Worm (Caenorhabditis elegans) whole organism, L3 larva: ENCODE results near the gene nhr-16.
A peak's percentile ranks its signal among the peaks of the same experiment; 100 is the strongest.

Experiments used
- R02D3.7 ChIP-seq: fragments of 150-350 bp; optimal IDR thresholded peaks from 2 replicates; lab custom pipeline; 2014; ENCODE audit warnings: missing biosample characterization, missing genetic modification characterization
- ZK546.5 ChIP-seq: sonication (generic microtip); optimal IDR thresholded peaks from 2 replicates; lab custom pipeline; 2017; ENCODE audit warnings: missing biosample characterization, missing genetic modification characterization
- aly-2 ChIP-seq: fragments of 150-350 bp; optimal IDR thresholded peaks from 2 replicates; lab custom pipeline; 2014; ENCODE audit warnings: missing biosample characterization, missing genetic modification characterization
- ceh-16 ChIP-seq: sonication (generic microtip); optimal IDR thresholded peaks from 2 replicates; lab custom pipeline; 2017; ENCODE audit warnings: missing biosample characterization, missing genetic modification characterization
- ceh-28 ChIP-seq: fragments of 150-350 bp; optimal IDR thresholded peaks from 2 replicates; lab custom pipeline; 2014; ENCODE audit warnings: missing biosample characterization, missing genetic modification reagents, missing genetic modification characterization
- ceh-82 ChIP-seq: fragments of 150-350 bp; optimal IDR thresholded peaks from 2 replicates; lab custom pipeline; 2014; ENCODE audit warnings: missing biosample characterization, missing genetic modification characterization
- ceh-9 ChIP-seq: sonication (generic microtip); optimal IDR thresholded peaks from 2 replicates; lab custom pipeline; 2018; ENCODE audit warnings: missing biosample characterization, missing genetic modification characterization
- egl-27 ChIP-seq: sonication (generic microtip); optimal IDR thresholded peaks from 4 replicates; lab custom pipeline; 2017; ENCODE audit warnings: missing biosample characterization, missing genetic modification reagents, missing genetic modification characterization
- elt-1 ChIP-seq: fragments of 150-350 bp; optimal IDR thresholded peaks from 2 replicates; lab custom pipeline; 2014; ENCODE audit warnings: missing biosample characterization, missing genetic modification characterization
- eor-1 ChIP-seq, 2 experiments: fragments of 150-350 bp; optimal IDR thresholded peaks; 2 replicates each; lab custom pipeline; 2014 to 2018; ENCODE audit warnings: missing biosample characterization in 2 of 2, missing genetic modification characterization in 2 of 2
- fkh-10 ChIP-seq: sonication (generic microtip); optimal IDR thresholded peaks from 2 replicates; lab custom pipeline; 2017; ENCODE audit warnings: missing biosample characterization, missing genetic modification reagents, missing genetic modification characterization
- fkh-2 ChIP-seq: fragments of 150-350 bp; optimal IDR thresholded peaks from 2 replicates; lab custom pipeline; 2014; ENCODE audit warnings: missing biosample characterization, missing genetic modification reagents, missing genetic modification characterization
- hmg-11 ChIP-seq: sonication (generic microtip); optimal IDR thresholded peaks from 2 replicates; lab custom pipeline; 2016; ENCODE audit warnings: missing genetic modification characterization, missing compliant biosample characterization
- jun-1 ChIP-seq: fragments of 150-350 bp; optimal IDR thresholded peaks from 2 replicates; lab custom pipeline; 2014; ENCODE audit warnings: missing biosample characterization, missing genetic modification reagents, missing genetic modification characterization
- lin-15B ChIP-seq: fragments of 150-350 bp; optimal IDR thresholded peaks from 2 replicates; lab custom pipeline; 2014; ENCODE audit warnings: missing biosample characterization, missing genetic modification characterization
- lin-39 ChIP-seq: fragments of 150-350 bp; optimal IDR thresholded peaks from 2 replicates; lab custom pipeline; 2018; ENCODE audit warnings: missing biosample characterization, missing genetic modification reagents, missing genetic modification characterization
- lsy-12 ChIP-seq: sonication (generic microtip); optimal IDR thresholded peaks from 2 replicates; lab custom pipeline; 2016; ENCODE audit warnings: mild to moderate bottlenecking, missing genetic modification characterization, missing compliant biosample characterization
- mml-1 ChIP-seq: fragments of 150-350 bp; sonication (generic microtip); optimal IDR thresholded peaks from 3 replicates; lab custom pipeline; 2014; ENCODE audit warnings: missing biosample characterization, missing genetic modification characterization
- nfya-1 ChIP-seq: sonication (generic microtip); optimal IDR thresholded peaks from 2 replicates; lab custom pipeline; 2017; ENCODE audit warnings: missing genetic modification characterization, mild to moderate bottlenecking, missing compliant biosample characterization, antibody characterized with exemption, moderate library complexity; ENCODE audit not compliant: insufficient read depth
- nhr-11 ChIP-seq: fragments of 150-350 bp; optimal IDR thresholded peaks from 2 replicates; lab custom pipeline; 2014; ENCODE audit warnings: missing biosample characterization, missing genetic modification characterization
- nhr-12 ChIP-seq: fragments of 150-350 bp; optimal IDR thresholded peaks from 2 replicates; lab custom pipeline; 2014; ENCODE audit warnings: missing biosample characterization, missing genetic modification characterization
- nhr-23 ChIP-seq: fragments of 150-350 bp; optimal IDR thresholded peaks from 2 replicates; lab custom pipeline; 2014; ENCODE audit warnings: missing biosample characterization, missing genetic modification reagents, missing genetic modification characterization
- nhr-237 ChIP-seq: fragments of 150-350 bp; optimal IDR thresholded peaks from 2 replicates; lab custom pipeline; 2014; ENCODE audit warnings: missing biosample characterization, missing genetic modification characterization
- nhr-25 ChIP-seq: sonication (generic microtip); optimal IDR thresholded peaks from 2 replicates; lab custom pipeline; 2017; ENCODE audit warnings: missing biosample characterization, missing genetic modification characterization
- nhr-28 ChIP-seq: fragments of 150-350 bp; optimal IDR thresholded peaks from 2 replicates; lab custom pipeline; 2014; ENCODE audit warnings: missing biosample characterization, missing genetic modification characterization
- nhr-67 ChIP-seq: fragments of 150-350 bp; optimal IDR thresholded peaks from 2 replicates; lab custom pipeline; 2014; ENCODE audit warnings: missing biosample characterization, missing genetic modification characterization
- nhr-76 ChIP-seq: fragments of 150-350 bp; sonication (generic microtip); optimal IDR thresholded peaks from 5 replicates; lab custom pipeline; 2014; ENCODE audit warnings: missing biosample characterization, missing genetic modification characterization
- pha-4 ChIP-seq: fragments of 150-350 bp; optimal IDR thresholded peaks from 2 replicates; lab custom pipeline; 2014; ENCODE audit warnings: missing biosample characterization, missing genetic modification reagents, missing genetic modification characterization
- pqm-1 ChIP-seq: fragments of 150-350 bp; optimal IDR thresholded peaks from 2 replicates; lab custom pipeline; 2017; ENCODE audit warnings: missing biosample characterization, missing genetic modification characterization, inconsistent platforms
- sea-2 ChIP-seq: fragments of 150-350 bp; sonication (generic microtip); optimal IDR thresholded peaks from 4 replicates; lab custom pipeline; 2014; ENCODE audit warnings: missing biosample characterization, missing genetic modification reagents, missing genetic modification characterization
- unc-39 ChIP-seq: sonication (generic microtip); optimal IDR thresholded peaks from 4 replicates; lab custom pipeline; 2017; ENCODE audit warnings: missing biosample characterization, missing genetic modification characterization
- unc-62 ChIP-seq: fragments of 150-350 bp; sonication (generic microtip); optimal IDR thresholded peaks from 4 replicates; lab custom pipeline; 2014; ENCODE audit warnings: missing biosample characterization, missing genetic modification reagents, missing genetic modification characterization
- ztf-11 ChIP-seq: fragments of 150-350 bp; optimal IDR thresholded peaks from 2 replicates; lab custom pipeline; 2014; ENCODE audit warnings: missing biosample characterization, missing genetic modification characterization
- ztf-4 ChIP-seq: fragments of 150-350 bp; optimal IDR thresholded peaks from 2 replicates; lab custom pipeline; 2014; ENCODE audit warnings: missing biosample characterization, missing genetic modification characterization

nhr-16 gene

DNA sequence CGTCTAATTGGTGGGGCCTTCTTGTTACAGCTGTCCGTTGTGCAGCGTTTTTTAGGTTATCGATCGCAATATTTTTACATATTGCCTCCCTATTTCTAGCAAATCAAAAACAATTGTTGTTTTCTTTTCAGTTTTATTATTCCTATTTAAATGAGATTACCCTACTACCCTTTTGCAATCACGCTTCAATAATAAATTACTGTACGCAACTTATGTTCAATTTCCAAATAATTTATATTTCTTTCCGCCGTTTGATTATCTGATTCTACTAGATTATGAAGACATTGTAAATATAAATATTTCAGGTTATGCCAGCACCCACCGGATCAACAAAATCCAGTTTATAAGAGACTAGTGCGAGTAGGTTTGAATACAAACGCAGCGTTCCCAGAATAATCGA, 33.2 kb upstream of the nhr-16 start, which contains the start of gene ZK430.5:
ZK430.5 (plus strand) TSS at position 301 of the 400 bp plus-strand sequence.
- TF ChIP-seq pqm-1 (no peak), unc-39 (tag; lab: Kevin White, UChicago) (no peak), nhr-25 (no peak), lsy-12 (tag; lab: Kevin White, UChicago) (no peak)

DNA sequence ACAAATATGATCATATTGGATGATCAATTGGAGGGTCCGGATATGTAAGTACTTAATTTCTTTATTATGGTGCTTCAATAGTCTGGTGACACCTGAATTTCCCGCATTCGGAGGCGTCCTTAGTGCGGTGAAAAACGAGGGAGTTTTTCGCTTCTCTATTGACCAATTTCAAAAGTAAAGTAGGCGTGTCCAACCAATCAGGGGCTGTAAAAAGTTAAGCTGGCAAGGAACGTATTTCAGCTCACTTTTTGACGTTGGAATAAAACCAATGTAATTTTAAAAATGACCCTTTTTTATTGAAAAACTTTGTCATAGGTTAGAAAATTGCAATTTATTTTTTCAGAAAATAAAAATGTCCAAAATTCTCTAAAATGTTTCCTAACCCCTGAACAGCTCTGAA, 29.0 kb upstream of the nhr-16 start:
- TF ChIP-seq nhr-76 (tag; lab: Kevin White, UChicago) (no peak), nfya-1 (tag; lab: Kevin White, UChicago) (peak; percentile 90)

DNA sequence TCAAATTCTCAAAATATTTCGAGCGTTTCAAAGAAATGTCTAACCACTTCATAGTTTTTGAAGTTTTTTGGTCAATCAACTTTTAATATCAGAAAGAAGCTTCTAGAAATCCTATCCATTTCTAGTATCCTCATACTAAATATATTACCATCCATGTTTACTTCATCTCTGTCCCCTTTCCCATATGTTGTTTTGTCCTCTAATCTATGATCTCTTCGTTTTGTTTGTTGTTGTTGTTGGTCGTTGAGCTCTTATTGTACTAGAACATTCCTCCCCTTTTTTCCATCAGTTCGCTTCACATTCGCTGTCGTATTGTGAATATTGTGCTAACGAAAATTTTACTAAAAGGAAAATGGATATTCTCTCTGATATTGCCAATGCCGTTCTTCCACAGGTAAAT, 21.3 kb upstream of the nhr-16 start, which contains the start of gene sod-5:
sod-5 (plus strand) TSS at position 301 of the 400 bp plus-strand sequence.
- TF ChIP-seq nhr-23 (no peak), nfya-1 (tag; lab: Kevin White, UChicago) (no peak), ceh-82 (no peak), unc-39 (tag; lab: Kevin White, UChicago) (no peak), R02D3.7 (tag; lab: Kevin White, UChicago) (no peak), jun-1 (no peak), fkh-10 (GFP tag; lab: Kevin White, UChicago) (no peak), lin-39 (tag; lab: Kevin White, UChicago) (no peak), hmg-11 (tag; lab: Kevin White, UChicago) (no peak), ZK546.5 (tag; lab: Kevin White, UChicago) (no peak), ceh-9 (tag; lab: Kevin White, UChicago) (no peak), ztf-11 (tag; lab: Kevin White, UChicago) (no peak), unc-62 (no peak), pqm-1 (no peak), ceh-16 (tag; lab: Kevin White, UChicago) (no peak), sea-2 (no peak), nhr-237 (tag; lab: Kevin White, UChicago) (no peak)
- TF ChIP-seq, all 47 proteins: peak for 0

DNA sequence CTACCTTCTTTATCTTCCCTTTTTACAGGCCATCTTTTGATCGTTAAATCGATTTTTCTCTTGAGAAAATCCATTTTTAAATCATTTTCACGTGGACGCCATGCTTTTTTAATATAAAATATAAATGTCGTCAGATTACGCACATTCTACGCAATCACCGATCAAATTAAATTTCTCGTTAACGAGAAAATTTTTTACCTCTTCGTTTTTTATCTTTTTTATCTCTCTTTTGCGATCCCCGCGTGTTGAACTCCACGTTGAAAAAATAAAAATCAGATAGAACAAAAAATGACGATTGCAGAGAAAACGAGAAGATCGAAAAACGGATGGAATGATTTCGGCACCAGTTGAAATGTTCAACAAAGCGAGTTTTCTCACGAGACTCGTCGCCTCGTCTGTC, 18.6 kb upstream of the nhr-16 start, which contains the start of gene bpnt-1:
bpnt-1 (plus strand) TSS at position 301 of the 400 bp plus-strand sequence.
- TF ChIP-seq ceh-28 (peak; percentile 14), nhr-67 (tag; lab: Kevin White, UChicago) (no peak)

DNA sequence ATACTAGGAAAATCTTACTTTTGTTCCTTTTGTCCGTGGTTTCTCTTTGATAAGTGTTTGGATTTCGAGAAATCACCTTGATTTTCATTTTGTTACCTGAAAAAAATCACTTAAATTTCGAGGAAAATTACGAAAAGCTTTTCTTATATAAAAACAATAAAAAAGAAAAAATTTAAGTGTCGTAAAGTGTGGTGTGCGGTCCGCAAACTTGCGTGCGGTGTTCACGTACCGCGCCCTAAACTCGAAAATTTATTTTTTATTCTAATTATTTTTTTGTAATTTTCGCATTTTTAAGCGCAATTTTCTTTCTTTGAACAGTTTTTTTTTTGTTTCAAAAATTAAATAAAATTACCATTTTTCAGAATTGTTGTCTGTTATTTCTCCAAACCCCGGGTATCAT, 13.8 kb upstream of the nhr-16 start, which contains the start of the genes dcaf-13 and toe-1:
dcaf-13 (minus strand) TSS at position 96 of the 400 bp plus-strand sequence.
toe-1 (plus strand) TSS at position 361 of the 400 bp plus-strand sequence.
- no peak for TF ChIP-seq nhr-11
- TF ChIP-seq mml-1 (tag; lab: Kevin White, UChicago), result no peak
- TF ChIP-seq lin-15B, result no peak
- TF ChIP-seq ceh-28, result no peak
- no peak for TF ChIP-seq nhr-67 (tag; lab: Kevin White, UChicago)
- no peak for TF ChIP-seq nhr-12 (tag; lab: Kevin White, UChicago)
- TF ChIP-seq elt-1, result no peak
- TF ChIP-seq ceh-82, result no peak
- no peak for TF ChIP-seq nhr-23
- TF ChIP-seq, all 47 proteins: peak for 0

DNA sequence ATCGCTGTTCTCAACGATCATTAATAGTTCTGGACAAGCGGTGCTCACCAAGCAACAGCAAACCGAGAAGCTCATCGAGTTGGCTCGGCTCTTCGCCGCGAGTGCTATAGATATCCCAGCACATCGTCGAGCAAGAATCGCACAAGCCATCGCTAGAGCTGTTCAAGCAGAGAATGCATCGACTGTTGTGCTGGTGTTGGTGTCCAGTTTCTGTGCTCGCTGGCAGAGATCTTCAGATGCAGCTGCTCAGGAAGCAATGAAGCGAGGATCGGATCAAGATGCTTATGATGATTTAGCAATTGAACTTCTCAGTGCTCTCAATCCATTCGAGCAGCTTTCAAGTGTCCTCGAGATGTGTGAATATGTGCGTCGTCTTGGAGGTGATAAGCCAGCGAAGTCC, 10.5 kb upstream of the nhr-16 start:
- TF ChIP-seq ztf-4 (tag; lab: Kevin White, UChicago), result no peak
- no peak for TF ChIP-seq aly-2 (tag; lab: Kevin White, UChicago)
- no peak for TF ChIP-seq lin-39 (tag; lab: Kevin White, UChicago)
- TF ChIP-seq eor-1 (tag; optimal IDR thresholded peaks at IDR 0.05; lab: Kevin White, UChicago), result no peak
- TF ChIP-seq pha-4 (tag; lab: Kevin White, UChicago), result no peak
- TF ChIP-seq fkh-2, result no peak
- TF ChIP-seq sea-2, result no peak
- TF ChIP-seq nhr-12 (tag; lab: Kevin White, UChicago), result no peak
- TF ChIP-seq nhr-67 (tag; lab: Kevin White, UChicago), result no peak
- TF ChIP-seq elt-1, result no peak
- TF ChIP-seq unc-62, result no peak
- TF ChIP-seq nhr-28 (tag; lab: Kevin White, UChicago), result no peak
- TF ChIP-seq ZK546.5 (tag; lab: Kevin White, UChicago), result no peak
- TF ChIP-seq egl-27 (tag; lab: Kevin White, UChicago), result no peak
- TF ChIP-seq ceh-16 (tag; lab: Kevin White, UChicago), result no peak
